Worm (Caenorhabditis elegans): ENCODE data around the gene sulp-2.

DNA sequence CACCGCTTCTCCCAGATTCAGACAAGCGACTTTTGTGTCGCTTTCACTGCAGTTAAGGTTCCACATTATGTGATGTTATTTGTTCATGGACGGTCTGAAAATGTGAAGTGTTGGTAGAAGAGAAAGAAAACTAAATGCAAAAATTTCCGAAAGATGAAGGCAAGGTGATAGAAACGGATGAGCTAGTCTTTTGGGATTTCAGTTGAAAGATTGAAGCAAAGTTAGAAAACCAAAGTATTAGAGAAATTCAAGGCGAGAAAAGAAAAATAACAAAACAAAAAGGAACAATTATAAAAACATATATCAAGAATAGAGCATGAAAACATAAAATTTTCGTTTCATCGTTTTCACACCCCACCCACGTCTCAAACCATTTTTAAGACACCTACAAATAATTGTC, 12.0 kb upstream of the sulp-2 start, which contains the start of gene octr-1:
- TF ChIP-seq fos-1 (tag; optimal IDR thresholded peaks at IDR 0.05): no peak
- no peak for TF ChIP-seq nhr-77 (tag; optimal IDR thresholded peaks at IDR 0.05)
- no peak for TF ChIP-seq snpc-4 (tag; optimal IDR thresholded peaks at IDR 0.05)

Data from whole organism, L1 larva.